Fruit fly (Drosophila melanogaster): Measurements from ENCODE around the gene CG3713.

The CG3713 gene

DNA sequence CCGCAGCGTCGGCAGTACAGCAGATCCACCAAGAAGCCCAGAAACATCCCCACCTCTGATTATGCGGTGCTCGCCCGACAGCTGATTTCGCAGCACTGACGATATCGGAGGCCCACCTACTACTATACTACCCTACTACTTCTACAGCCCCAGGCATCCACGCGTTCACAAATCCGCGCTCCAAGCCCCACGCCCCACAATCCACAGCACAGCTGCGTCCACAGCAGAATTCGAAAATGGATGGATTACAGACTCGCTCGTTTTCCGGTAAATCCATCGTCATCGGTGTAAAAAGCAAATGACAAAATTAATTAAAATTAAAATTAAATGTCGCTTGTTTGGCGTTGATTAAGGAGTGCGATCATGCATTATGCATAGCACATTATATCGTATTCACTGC is at the start of gene CG3713:
Gene CG3713, minus strand, starts transcription at position 101 of the 400 bp plus-strand sequence.
- TF ChIP-seq chm (GFP tag; IDR thresholded peaks at IDR 0.05): no peak
- no peak for TF ChIP-seq CG2678 (tag; optimal IDR thresholded peaks at IDR 0.05)
- no peak for TF ChIP-seq Sox100B (GFP tag; optimal IDR thresholded peaks at IDR 0.05)
- no peak for TF ChIP-seq nerfin-1 (tag; optimal IDR thresholded peaks at IDR 0.05)
- TF ChIP-seq CG7839 (tag; optimal IDR thresholded peaks at IDR 0.05): no peak
- no peak for TF ChIP-seq CG11247 (GFP tag; IDR thresholded peaks at IDR 0.05)
- no peak for TF ChIP-seq CG1024 (GFP tag; IDR thresholded peaks at IDR 0.05)
- no peak for TF ChIP-seq esg (GFP tag; conservative IDR thresholded peaks at IDR 0.05)
- TF ChIP-seq CG17359 (tag; optimal IDR thresholded peaks at IDR 0.05): no peak
- no peak for TF ChIP-seq HmgD (GFP tag; optimal IDR thresholded peaks at IDR 0.05)

DNA sequence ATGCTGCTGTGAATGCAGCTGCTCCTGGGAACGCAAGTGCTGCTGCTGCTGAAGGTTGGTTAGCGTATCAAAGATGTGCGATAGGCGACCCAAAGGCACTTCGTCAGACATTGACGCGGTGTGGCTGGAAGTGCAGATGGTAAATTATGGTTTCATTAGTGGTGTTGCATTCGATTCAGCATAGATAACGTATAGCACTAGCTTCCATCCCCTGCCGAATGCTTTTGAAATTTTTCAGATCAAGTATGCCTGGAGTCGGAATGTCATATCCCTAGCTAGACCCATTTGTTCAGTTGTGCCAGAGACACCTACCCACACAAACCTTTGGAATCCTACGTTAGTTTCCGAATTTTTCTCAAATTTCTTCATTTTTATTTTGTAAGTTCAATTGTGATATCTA is 47.2 kb upstream of the CG3713 start, which contains the start of gene CG11663:
Gene CG11663, plus strand, starts transcription at position 301 of the 400 bp plus-strand sequence.
- no peak for TF ChIP-seq exex (tag; optimal IDR thresholded peaks at IDR 0.05)
- TF ChIP-seq CG8478 (optimal IDR thresholded peaks at IDR 0.05): no peak
- no peak for TF ChIP-seq CG6654 (GFP tag; optimal IDR thresholded peaks at IDR 0.05)
- TF ChIP-seq Tbp (GFP tag; optimal IDR thresholded peaks at IDR 0.05): no peak
- no peak for TF ChIP-seq CG9727 (GFP tag; optimal IDR thresholded peaks at IDR 0.05)
- TF ChIP-seq CG31441 (GFP tag; IDR thresholded peaks at IDR 0.05): no peak
- no peak for TF ChIP-seq H2.0 (GFP tag; IDR thresholded peaks at IDR 0.05)
- TF ChIP-seq CG7271 (tag; optimal IDR thresholded peaks at IDR 0.05): no peak
- no peak for TF ChIP-seq p53 (GFP tag; optimal IDR thresholded peaks at IDR 0.05)
- TF ChIP-seq MESR4 (GFP tag; optimal IDR thresholded peaks at IDR 0.05): no peak
- TF ChIP-seq gsb (GFP tag; IDR thresholded peaks at IDR 0.05): no peak
- no peak for TF ChIP-seq Med (GFP tag)

DNA sequence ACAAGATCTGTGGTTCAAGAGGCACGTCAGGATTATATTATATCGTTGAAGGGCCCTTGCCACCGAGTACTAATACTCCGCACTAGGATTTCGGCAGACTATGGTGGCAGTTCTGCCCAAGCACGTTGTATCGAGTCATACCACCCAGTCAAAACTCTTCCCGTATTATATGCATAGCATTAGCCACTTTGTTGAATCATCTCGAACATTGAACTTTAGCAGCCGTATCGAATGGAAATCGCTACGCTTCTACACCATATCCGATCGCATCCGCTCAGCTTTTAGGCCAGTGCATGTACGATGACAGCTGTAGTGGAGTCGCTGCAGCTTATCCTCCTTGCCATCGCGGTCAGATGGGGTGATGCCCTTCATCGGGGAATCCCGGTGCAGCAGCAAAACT is 28.5 kb upstream of the CG3713 start, which contains the start of gene CG11664:
Gene CG11664, plus strand, starts transcription at position 301 of the 400 bp plus-strand sequence.
- TF ChIP-seq wek (GFP tag; optimal IDR thresholded peaks at IDR 0.05) (no peak), exex (tag; optimal IDR thresholded peaks at IDR 0.05) (no peak), slp2 (GFP tag; optimal IDR thresholded peaks at IDR 0.05) (no peak)

DNA sequence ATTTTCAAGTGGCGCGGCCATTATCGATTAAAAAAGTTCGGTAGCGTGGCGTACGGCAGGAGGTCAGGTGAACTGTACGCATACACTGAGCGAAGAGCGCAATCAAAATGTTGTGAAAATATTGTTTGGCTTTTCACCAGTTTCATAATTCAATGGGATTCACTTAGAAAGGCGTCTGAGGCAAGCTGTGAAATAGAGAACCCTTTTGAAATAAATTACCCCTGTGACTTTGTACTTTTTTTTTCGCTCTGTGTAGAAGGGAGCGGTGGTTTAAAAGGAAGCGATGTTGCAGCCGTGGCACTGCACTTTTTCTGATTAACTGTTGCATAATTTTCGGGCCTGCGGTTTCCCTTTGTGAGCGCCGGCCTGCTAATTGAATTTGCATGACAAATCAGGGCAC is 26.8 kb upstream of the CG3713 start:
- TF ChIP-seq grau (tag; optimal IDR thresholded peaks at IDR 0.05): peak; percentile 16
- TF ChIP-seq Rx (GFP tag; IDR thresholded peaks at IDR 0.05): no peak
- TF ChIP-seq CG6272 (GFP tag; IDR thresholded peaks at IDR 0.05): no peak
- no peak for TF ChIP-seq Hr39 (optimal IDR thresholded peaks at IDR 0.05)
- TF ChIP-seq corto (GFP tag; optimal IDR thresholded peaks at IDR 0.05): no peak
- TF ChIP-seq cad (GFP tag; optimal IDR thresholded peaks at IDR 0.05): no peak
- no peak for TF ChIP-seq NK7.1 (GFP tag; optimal IDR thresholded peaks at IDR 0.05)
- TF ChIP-seq Fer1 (GFP tag; optimal IDR thresholded peaks at IDR 0.05): peak; percentile 36
- no peak for TF ChIP-seq CG17361 (GFP tag; IDR thresholded peaks at IDR 0.05)
- TF ChIP-seq HLH4C (GFP tag; IDR thresholded peaks at IDR 0.05; ENCODE audit: partially characterized antibody): no peak
- TF ChIP-seq CG16863 (GFP tag; optimal IDR thresholded peaks at IDR 0.05): no peak
- no peak for TF ChIP-seq CG33557 (GFP tag; optimal IDR thresholded peaks at IDR 0.05)
- no peak for TF ChIP-seq CG5180 (GFP tag; optimal IDR thresholded peaks at IDR 0.05)
- peak in 1 of 2 experiments; percentile 5 for TF ChIP-seq Pdp1 (GFP tag; optimal IDR thresholded peaks at IDR 0.05)
- TF ChIP-seq CG10431 (GFP tag; optimal IDR thresholded peaks at IDR 0.05): no peak
- TF ChIP-seq CG32767 (GFP tag; IDR thresholded peaks at IDR 0.05): no peak
- no peak for TF ChIP-seq vfl (GFP tag; optimal IDR thresholded peaks at IDR 0.05)
- TF ChIP-seq CG8478 (optimal IDR thresholded peaks at IDR 0.05): no peak
- peak; percentile 19 for TF ChIP-seq Oli (tag; optimal IDR thresholded peaks at IDR 0.05)
- TF ChIP-seq CG15269 (tag; optimal IDR thresholded peaks at IDR 0.05): peak; percentile 34
- TF ChIP-seq sqz (GFP tag; optimal IDR thresholded peaks at IDR 0.05): no peak
- TF ChIP-seq sc (optimal IDR thresholded peaks at IDR 0.05): no peak
- TF ChIP-seq sc (GFP tag; optimal IDR thresholded peaks at IDR 0.05): no peak
- TF ChIP-seq CG12769 (tag; optimal IDR thresholded peaks at IDR 0.05): no peak
- TF ChIP-seq tx (GFP tag; optimal IDR thresholded peaks at IDR 0.05): no peak
- TF ChIP-seq Deaf1 (tag; optimal IDR thresholded peaks at IDR 0.05): peak; percentile 9

All from whole organism, embryonic.